Worm (Caenorhabditis elegans): ENCODE measurements around the gene F40A3.2.

ce11 chrV:7904389-7904788 lies 25.7 kb downstream of the F40A3.2 start:
- TF ChIP-seq nhr-28 (tag; optimal IDR thresholded peaks at IDR 0.05) (no peak), lin-15B (tag; optimal IDR thresholded peaks at IDR 0.05) (no peak)
